Worm (Caenorhabditis elegans): ENCODE data around the gene algn-1.

DNA sequence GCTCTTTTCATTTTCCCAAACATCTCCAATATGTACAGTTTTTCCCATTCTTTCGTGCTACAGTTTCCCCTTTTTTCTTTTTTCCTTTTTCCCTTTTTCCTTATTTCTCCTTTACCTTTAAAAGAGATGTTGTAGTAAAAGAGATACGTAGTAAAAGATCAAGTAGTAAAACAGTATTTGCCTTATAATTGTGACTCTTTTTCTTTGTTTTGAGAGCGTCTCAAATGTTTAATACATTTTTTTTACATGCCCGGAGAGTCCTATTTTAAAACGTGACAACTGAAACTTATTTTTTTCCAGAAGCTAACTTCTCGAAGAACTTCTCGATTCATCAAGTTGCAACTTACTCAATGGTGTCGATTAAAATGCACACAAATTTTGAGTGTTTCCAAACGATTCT lies 47.9 kb downstream of the algn-1 start, which contains the start of gene F23F12.12:
- TF ChIP-seq ama-1 (optimal IDR thresholded peaks at IDR 0.05) = no peak
- TF ChIP-seq hnd-1 (tag; optimal IDR thresholded peaks at IDR 0.05) = no peak
- no peak for TF ChIP-seq pes-1 (GFP tag; IDR thresholded peaks at IDR 0.05)
- TF ChIP-seq aly-1 (tag; optimal IDR thresholded peaks at IDR 0.05) = no peak
- no peak for TF ChIP-seq F13C5.2 (tag; optimal IDR thresholded peaks at IDR 0.05)
- no peak for TF ChIP-seq flt-1 (GFP tag; IDR thresholded peaks at IDR 0.05)
- TF ChIP-seq hmg-4 (GFP tag; optimal IDR thresholded peaks at IDR 0.05) = no peak
- TF ChIP-seq scrt-1 (GFP tag; IDR thresholded peaks at IDR 0.05) = no peak
- TF ChIP-seq ceh-36 (tag; optimal IDR thresholded peaks at IDR 0.05) = no peak
- TF ChIP-seq tbx-37 (GFP tag; conservative IDR thresholded peaks at IDR 0.05) = no peak

Data from whole organism, early embryonic.